Worm (Caenorhabditis elegans) whole organism, young adult: ENCODE data around the gene Y76A2B.4.

Experiments
- F49E8.2 ChIP-seq: sonication (generic microtip); optimal IDR thresholded peaks from 3 replicates; lab custom pipeline; 2017; ENCODE audit warnings: missing genetic modification characterization, mild to moderate bottlenecking, missing compliant biosample characterization, antibody characterized with exemption, moderate library complexity; ENCODE audit not compliant: insufficient read depth
- F57C9.4 ChIP-seq: sonication (generic microtip); optimal IDR thresholded peaks from 2 replicates; lab custom pipeline; 2017; ENCODE audit warnings: mild to moderate bottlenecking, missing genetic modification characterization, missing compliant biosample characterization
- ceh-40 ChIP-seq: fragments of 200-800 bp; sonication (Bioruptor generic); IDR thresholded peaks from 2 replicates; pipeline ENCODE4 v1.3.6; 2022; ENCODE audit warnings: missing genetic modification characterization, missing compliant biosample characterization
- ets-4 ChIP-seq: fragments of 200-800 bp; sonication (Bioruptor generic); optimal IDR thresholded peaks from 2 replicates; lab custom pipeline; 2018; ENCODE audit warnings: mild to moderate bottlenecking, missing genetic modification characterization, missing compliant biosample characterization
- lag-1 ChIP-seq: fragments of 200-800 bp; sonication (Bioruptor generic); IDR thresholded peaks from 2 replicates; pipeline ENCODE4 v1.3.6; 2022; ENCODE audit warnings: missing genetic modification reagents, missing genetic modification characterization, missing compliant biosample characterization
- lin-54 ChIP-seq: fragments of 200-800 bp; sonication (Bioruptor generic); optimal IDR thresholded peaks from 2 replicates; lab custom pipeline; 2018; ENCODE audit warnings: mild to moderate bottlenecking, missing genetic modification characterization, missing compliant biosample characterization
- lsl-1 ChIP-seq: fragments of 200-800 bp; sonication (Bioruptor generic); optimal IDR thresholded peaks from 2 replicates; lab custom pipeline; 2018; ENCODE audit warnings: mild to moderate bottlenecking, missing genetic modification characterization, moderate library complexity, missing compliant biosample characterization
- madf-6 ChIP-seq: fragments of 200-800 bp; sonication (Bioruptor generic); IDR thresholded peaks from 2 replicates; pipeline ENCODE4 v1.3.6; 2022; ENCODE audit warnings: missing genetic modification reagents, missing genetic modification characterization, missing compliant biosample characterization
- mcd-1 ChIP-seq: fragments of 200-800 bp; sonication (Bioruptor generic); IDR thresholded peaks from 2 replicates; pipeline ENCODE4 v1.3.6; 2022; ENCODE audit warnings: missing genetic modification reagents, missing genetic modification characterization, missing compliant biosample characterization
- ztf-18 ChIP-seq: sonication (generic microtip); optimal IDR thresholded peaks from 2 replicates; lab custom pipeline; 2016; ENCODE audit warnings: missing genotype, mild to moderate bottlenecking, missing genetic modification characterization, missing compliant biosample characterization

- TF ChIP-seq lsl-1 (GFP tag; lab: Kevin White, UChicago) (no peak), mcd-1 (no peak), madf-6 (GFP tag; lab: Robert Waterston, UW) (no peak), ets-4 (GFP tag; lab: Kevin White, UChicago) (no peak), lin-54 (no peak), F49E8.2 (tag; lab: Kevin White, UChicago) (no peak), ceh-40 (GFP tag; lab: Robert Waterston, UW) (no peak), F57C9.4 (tag; lab: Kevin White, UChicago) (no peak), ztf-18 (tag; lab: Kevin White, UChicago) (no peak), lag-1 (GFP tag; lab: Robert Waterston, UW) (no peak)
Measured at ce11 chrIII:13570347-13570746, 23.8 kb upstream of the Y76A2B.4 start, which contains the start of gene exc-12.
